Worm (Caenorhabditis elegans) whole organism, midembryonic: ENCODE results near the gene srh-171.

Source experiments
- tab-1 ChIP-seq: fragments of 200-800 bp; sonication (Bioruptor generic); IDR thresholded peaks from 2 replicates; pipeline ENCODE4 v1.3.6; 2022; ENCODE audit warnings: missing genetic modification characterization, missing compliant biosample characterization
- ztf-29 ChIP-seq: fragments of 200-800 bp; sonication (Bioruptor generic); IDR thresholded peaks from 2 replicates; pipeline ENCODE4 v1.3.6; 2022; ENCODE audit warnings: missing genetic modification reagents, missing genetic modification characterization, missing compliant biosample characterization

DNA sequence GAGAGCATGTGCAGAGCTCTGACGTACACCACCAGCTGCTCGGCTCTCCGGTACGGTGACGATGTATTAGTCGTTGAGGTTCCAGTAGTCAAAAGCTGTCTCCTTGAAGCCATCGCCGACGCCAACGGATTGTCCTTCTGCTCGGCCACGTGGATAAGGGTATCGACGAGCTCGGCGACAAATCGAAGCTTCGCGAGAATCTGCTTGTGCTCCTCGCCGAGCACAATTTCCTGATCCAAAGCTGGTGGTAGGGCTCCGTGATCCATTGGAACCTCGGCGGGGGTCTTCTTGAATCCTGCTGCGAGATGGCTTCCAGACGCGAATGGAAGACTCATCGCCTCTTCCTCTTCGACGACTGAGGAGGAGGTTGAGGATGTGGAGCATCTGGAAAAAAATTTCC is 32.0 kb downstream of the srh-171 start:
- TF ChIP-seq tab-1, result no peak
- no peak for TF ChIP-seq ztf-29 (GFP tag; lab: Robert Waterston, UW)
